Worm (Caenorhabditis elegans) whole organism, L1 larva: ENCODE data around the gene F10D2.16.

Source experiments
- C16A3.4 ChIP-seq: fragments of 150-350 bp; optimal IDR thresholded peaks from 2 replicates; lab custom pipeline; 2014; ENCODE audit warnings: missing biosample characterization, missing genetic modification characterization
- C34B4.2 ChIP-seq: sonication (generic microtip); optimal IDR thresholded peaks from 2 replicates; lab custom pipeline; 2017; ENCODE audit warnings: mild to moderate bottlenecking, missing genetic modification characterization, missing compliant biosample characterization
- Y116A8C.19 ChIP-seq: sonication (generic microtip); optimal IDR thresholded peaks from 2 replicates; lab custom pipeline; 2016; ENCODE audit warnings: missing compliant biosample characterization, missing genetic modification characterization, borderline replicate concordance
- aly-2 ChIP-seq: fragments of 150-350 bp; optimal IDR thresholded peaks from 2 replicates; lab custom pipeline; 2014; ENCODE audit warnings: missing biosample characterization, missing genetic modification characterization
- blmp-1 ChIP-seq: fragments of 150-350 bp; optimal IDR thresholded peaks from 2 replicates; lab custom pipeline; 2014; ENCODE audit warnings: missing biosample characterization, missing genetic modification characterization
- ceh-8 ChIP-seq: fragments of 200-800 bp; sonication (Bioruptor generic); optimal IDR thresholded peaks from 2 replicates; lab custom pipeline; 2018; ENCODE audit warnings: mild to moderate bottlenecking, missing genetic modification characterization, moderate library complexity, missing compliant biosample characterization
- ceh-82 ChIP-seq, 3 experiments: fragments of 150-350 bp in 1 of 3; sonication (generic microtip) in 2 of 3; optimal IDR thresholded peaks; 2 replicates each; lab custom pipeline; 2014 to 2017; ENCODE audit warnings: missing biosample characterization in 3 of 3, missing genetic modification characterization in 3 of 3
- ceh-90 ChIP-seq: sonication (generic microtip); optimal IDR thresholded peaks from 2 replicates; lab custom pipeline; 2016; ENCODE audit warnings: missing genetic modification characterization, missing compliant biosample characterization
- ces-1 ChIP-seq: fragments of 150-350 bp; optimal IDR thresholded peaks from 2 replicates; lab custom pipeline; 2014; ENCODE audit warnings: missing biosample characterization, missing genetic modification reagents, missing genetic modification characterization
- efl-1 ChIP-seq, 4 experiments: fragments of 150-350 bp; optimal IDR thresholded peaks in 3 of 4; peaks in 1 of 4; 1 replicate in 1 of 4; 2 replicates in 3 of 4; lab custom pipeline; 2014; ENCODE audit warnings: missing biosample characterization in 2 of 4, missing genetic modification characterization in 2 of 4, missing genetic modification reagents in 2 of 4
- efl-3 ChIP-seq: fragments of 200-800 bp; sonication (Bioruptor generic); optimal IDR thresholded peaks from 2 replicates; lab custom pipeline; 2018; ENCODE audit warnings: mild to moderate bottlenecking, missing genetic modification characterization, missing compliant biosample characterization
- elt-3 ChIP-seq, 6 experiments: fragments of 150-350 bp in 1 of 6; sonication (generic microtip); optimal IDR thresholded peaks; 2 replicates each; lab custom pipeline; 2017 to 2018; ENCODE audit warnings: missing biosample characterization in 6 of 6, missing genetic modification characterization in 6 of 6, inconsistent platforms in 1 of 6
- ets-5 ChIP-seq: fragments of 200-800 bp; sonication (Bioruptor generic); IDR thresholded peaks from 2 replicates; pipeline ENCODE4 v1.3.6; 2022; ENCODE audit warnings: missing genetic modification characterization, missing compliant biosample characterization
- fkh-10 ChIP-seq: sonication (generic microtip); optimal IDR thresholded peaks from 2 replicates; lab custom pipeline; 2017; ENCODE audit warnings: missing biosample characterization, missing genetic modification reagents, missing genetic modification characterization
- fos-1 ChIP-seq: fragments of 150-350 bp; optimal IDR thresholded peaks from 2 replicates; lab custom pipeline; 2014; ENCODE audit warnings: missing biosample characterization, missing genetic modification characterization
- irx-1 ChIP-seq: sonication (generic microtip); optimal IDR thresholded peaks from 2 replicates; lab custom pipeline; 2016; ENCODE audit warnings: missing genetic modification characterization, missing compliant biosample characterization
- jun-1 ChIP-seq: fragments of 150-350 bp; optimal IDR thresholded peaks from 2 replicates; lab custom pipeline; 2014; ENCODE audit warnings: missing biosample characterization, missing genetic modification reagents, missing genetic modification characterization
- lin-13 ChIP-seq: fragments of 150-350 bp; optimal IDR thresholded peaks from 2 replicates; lab custom pipeline; 2014; ENCODE audit warnings: missing biosample characterization, missing genetic modification reagents, missing genetic modification characterization
- lin-14 ChIP-seq: fragments of 200-800 bp; sonication (Bioruptor generic); optimal IDR thresholded peaks from 2 replicates; lab custom pipeline; 2018; ENCODE audit warnings: mild to moderate bottlenecking, missing genetic modification characterization, moderate library complexity, missing compliant biosample characterization
- lin-15B ChIP-seq: fragments of 150-350 bp; sonication (generic microtip); optimal IDR thresholded peaks from 3 replicates; lab custom pipeline; 2014; ENCODE audit warnings: missing biosample characterization, missing genetic modification characterization
- lsy-2 ChIP-seq, 2 experiments: fragments of 150-350 bp; optimal IDR thresholded peaks; 2 replicates each; lab custom pipeline; 2014; ENCODE audit warnings: missing biosample characterization in 2 of 2, missing genetic modification characterization in 2 of 2
- mdl-1 ChIP-seq, 2 experiments: fragments of 150-350 bp; optimal IDR thresholded peaks; 2 replicates each; lab custom pipeline; 2014 to 2017; ENCODE audit warnings: missing biosample characterization in 2 of 2, missing genetic modification characterization in 2 of 2, inconsistent platforms in 1 of 2
- nhr-11 ChIP-seq: fragments of 150-350 bp; optimal IDR thresholded peaks from 2 replicates; lab custom pipeline; 2014; ENCODE audit warnings: missing biosample characterization, missing genetic modification characterization
- nhr-12 ChIP-seq: sonication (generic microtip); optimal IDR thresholded peaks from 2 replicates; lab custom pipeline; 2017; ENCODE audit warnings: missing biosample characterization, missing genetic modification characterization
- nhr-20 ChIP-seq: sonication (generic microtip); optimal IDR thresholded peaks from 2 replicates; lab custom pipeline; 2016; ENCODE audit warnings: mild to moderate bottlenecking, missing genetic modification characterization, missing compliant biosample characterization
- nhr-71 ChIP-seq: sonication (generic microtip); optimal IDR thresholded peaks from 2 replicates; lab custom pipeline; 2016; ENCODE audit warnings: mild to moderate bottlenecking, missing genetic modification characterization, moderate library complexity, missing compliant biosample characterization
- nhr-77 ChIP-seq: fragments of 150-350 bp; optimal IDR thresholded peaks from 2 replicates; lab custom pipeline; 2014; ENCODE audit warnings: missing biosample characterization, missing genetic modification characterization
- pax-3 ChIP-seq: fragments of 200-800 bp; sonication (Bioruptor generic); optimal IDR thresholded peaks from 2 replicates; lab custom pipeline; 2018; ENCODE audit warnings: mild to moderate bottlenecking, missing genetic modification characterization, moderate library complexity, missing compliant biosample characterization
- skn-1 ChIP-seq: fragments of 150-350 bp; optimal IDR thresholded peaks from 2 replicates; lab custom pipeline; 2014; ENCODE audit warnings: missing biosample characterization, missing genetic modification characterization
- sox-4 ChIP-seq: sonication (generic microtip); optimal IDR thresholded peaks from 2 replicates; lab custom pipeline; 2016; ENCODE audit warnings: missing genetic modification characterization, missing compliant biosample characterization
- sptf-1 ChIP-seq: fragments of 150-350 bp; optimal IDR thresholded peaks from 2 replicates; lab custom pipeline; 2014; ENCODE audit warnings: missing biosample characterization, missing genetic modification characterization
- swsn-7 ChIP-seq: sonication (generic microtip); optimal IDR thresholded peaks from 2 replicates; lab custom pipeline; 2016; ENCODE audit warnings: missing genetic modification characterization, missing compliant biosample characterization
- tbx-2 ChIP-seq: sonication (generic microtip); optimal IDR thresholded peaks from 2 replicates; lab custom pipeline; 2016; ENCODE audit warnings: missing genetic modification characterization, missing compliant biosample characterization
- tlp-1 ChIP-seq: fragments of 150-350 bp; optimal IDR thresholded peaks from 2 replicates; lab custom pipeline; 2014; ENCODE audit warnings: missing biosample characterization, missing genetic modification characterization
- unc-130 ChIP-seq: fragments of 150-350 bp; optimal IDR thresholded peaks from 2 replicates; lab custom pipeline; 2017; ENCODE audit warnings: missing biosample characterization, missing genetic modification characterization, inconsistent platforms
- unc-86 ChIP-seq: sonication (generic microtip); optimal IDR thresholded peaks from 2 replicates; lab custom pipeline; 2016; ENCODE audit warnings: missing genetic modification characterization, missing compliant biosample characterization
- unc-98 ChIP-seq: fragments of 200-800 bp; sonication (Bioruptor generic); IDR thresholded peaks from 2 replicates; pipeline ENCODE4 v1.3.6; 2022; ENCODE audit warnings: missing genetic modification characterization, missing compliant biosample characterization
- zip-4 ChIP-seq: fragments of 200-800 bp; sonication (Bioruptor generic); optimal IDR thresholded peaks from 2 replicates; lab custom pipeline; 2018; ENCODE audit warnings: mild to moderate bottlenecking, missing genetic modification characterization, moderate library complexity, missing compliant biosample characterization
- ztf-11 ChIP-seq, 2 experiments: sonication (generic microtip); optimal IDR thresholded peaks; 2 replicates each; lab custom pipeline; 2016 to 2017; ENCODE audit warnings: missing genetic modification characterization in 2 of 2, missing biosample characterization in 1 of 2, missing compliant biosample characterization in 1 of 2
- ztf-4 ChIP-seq: fragments of 150-350 bp; optimal IDR thresholded peaks from 2 replicates; lab custom pipeline; 2014; ENCODE audit warnings: missing biosample characterization, missing genetic modification characterization

F10D2.16 gene

ce11 chrV:7106499-7107152, 27.4 kb upstream of the F10D2.16 start:
- TF ChIP-seq lin-13 = no peak
- no peak for TF ChIP-seq fos-1 (tag; lab: Kevin White, UChicago)
- no peak for TF ChIP-seq ztf-4 (tag; lab: Kevin White, UChicago)
- TF ChIP-seq C34B4.2 (tag; lab: Kevin White, UChicago) = no peak
- TF ChIP-seq ceh-82 (tag; optimal IDR thresholded peaks at IDR 0.05; lab: Kevin White, UChicago) = no peak
- TF ChIP-seq efl-1 (optimal IDR thresholded peaks at IDR 0.05; lab: Kevin White, UChicago) = no peak
- no peak for TF ChIP-seq efl-1 (GFP tag; optimal IDR thresholded peaks at IDR 0.05 in 1 of 2; lab: Kevin White, UChicago)
- no peak for TF ChIP-seq Y116A8C.19 (tag; lab: Kevin White, UChicago)
- TF ChIP-seq efl-3 (GFP tag; lab: Kevin White, UChicago) = no peak
- TF ChIP-seq tlp-1 (tag; lab: Kevin White, UChicago) = no peak
- no peak for TF ChIP-seq ztf-11 (tag; optimal IDR thresholded peaks at IDR 0.05; lab: Kevin White, UChicago)
- TF ChIP-seq fkh-10 (GFP tag; lab: Kevin White, UChicago) = peak; percentile 60
- TF ChIP-seq lin-14 (GFP tag; lab: Kevin White, UChicago) = peak; percentile 44
- no peak for TF ChIP-seq swsn-7
- TF ChIP-seq lsy-2 (tag; optimal IDR thresholded peaks at IDR 0.05; lab: Kevin White, UChicago) = no peak
- TF ChIP-seq, all 84 proteins: peak for 2

ce11 chrV:7110370-7110769, 23.7 kb upstream of the F10D2.16 start:
- TF ChIP-seq lin-14 (GFP tag; lab: Kevin White, UChicago) (peak; percentile 26), fkh-10 (GFP tag; lab: Kevin White, UChicago) (peak; percentile 55), Y116A8C.19 (tag; lab: Kevin White, UChicago) (no peak)

- TF ChIP-seq lin-15B (no peak), pax-3 (tag; lab: Kevin White, UChicago) (no peak), nhr-12 (tag; lab: Kevin White, UChicago) (no peak), elt-3 (tag; optimal IDR thresholded peaks at IDR 0.05; lab: Kevin White, UChicago) (no peak), nhr-20 (tag; lab: Kevin White, UChicago) (no peak), swsn-7 (no peak), unc-98 (GFP tag; lab: Robert Waterston, UW) (no peak), ceh-8 (GFP tag; lab: Kevin White, UChicago) (no peak), skn-1 (tag; lab: Kevin White, UChicago) (no peak), tbx-2 (no peak), nhr-11 (no peak), irx-1 (tag; lab: Kevin White, UChicago) (peak; percentile 12), aly-2 (tag; lab: Kevin White, UChicago) (no peak), efl-3 (GFP tag; lab: Kevin White, UChicago) (no peak), sptf-1 (no peak), ces-1 (GFP tag; lab: Kevin White, UChicago) (peak; percentile 63), sox-4 (no peak), C16A3.4 (tag; lab: Kevin White, UChicago) (no peak), blmp-1 (tag; lab: Kevin White, UChicago) (peak; percentile 22), mdl-1 (tag; optimal IDR thresholded peaks at IDR 0.05; lab: Kevin White, UChicago) (no peak), lsy-2 (tag; optimal IDR thresholded peaks at IDR 0.05; lab: Kevin White, UChicago) (peak in 1 of 2 experiments; percentile 23), jun-1 (tag; lab: Kevin White, UChicago) (no peak), nhr-77 (tag; lab: Kevin White, UChicago) (no peak), nhr-71 (tag; lab: Kevin White, UChicago) (peak; percentile 28), unc-130 (tag; lab: Kevin White, UChicago) (no peak), zip-4 (GFP tag; lab: Kevin White, UChicago) (no peak), unc-86 (no peak), lin-14 (GFP tag; lab: Kevin White, UChicago) (peak; percentile 79), fkh-10 (GFP tag; lab: Kevin White, UChicago) (peak; percentile 89), ets-5 (GFP tag; lab: Robert Waterston, UW) (no peak), ceh-90 (tag; lab: Kevin White, UChicago) (no peak)
Observed at ce11 chrV:7111276-7111675, 22.8 kb upstream of the F10D2.16 start.
